Worm (Caenorhabditis elegans) whole organism, L4 larva: ENCODE data around the gene pak-1.

Source experiments
- D1046.2 ChIP-seq: fragments of 200-800 bp; sonication (Bioruptor generic); IDR thresholded peaks from 2 replicates; pipeline ENCODE4 v1.3.6; 2022; ENCODE audit warnings: missing genetic modification characterization, missing compliant biosample characterization
- F37D6.2 ChIP-seq: sonication (generic microtip); optimal IDR thresholded peaks from 2 replicates; lab custom pipeline; 2016; ENCODE audit warnings: mild to moderate bottlenecking, missing genetic modification characterization, missing compliant biosample characterization
- T26A8.4 ChIP-seq: fragments of 200-800 bp; sonication (Bioruptor generic); IDR thresholded peaks from 2 replicates; pipeline ENCODE4 v1.3.6; 2022; ENCODE audit warnings: missing genetic modification characterization, missing compliant biosample characterization
- Y105C5A.15 ChIP-seq: fragments of 200-800 bp; sonication (Bioruptor generic); IDR thresholded peaks from 2 replicates; pipeline ENCODE4 v1.3.6; 2022; ENCODE audit warnings: missing genetic modification characterization, missing compliant biosample characterization
- Y48G9A.11 ChIP-seq: fragments of 200-800 bp; sonication (Bioruptor generic); IDR thresholded peaks from 2 replicates; pipeline ENCODE4 v1.3.6; 2022; ENCODE audit warnings: missing genetic modification reagents, missing genetic modification characterization, missing compliant biosample characterization
- Y5F2A.4 ChIP-seq: fragments of 200-800 bp; sonication (Bioruptor generic); optimal IDR thresholded peaks from 2 replicates; lab custom pipeline; 2018; ENCODE audit warnings: mild to moderate bottlenecking, missing genetic modification characterization, missing compliant biosample characterization
- Y75B8A.6 ChIP-seq: fragments of 200-800 bp; sonication (Bioruptor generic); IDR thresholded peaks from 2 replicates; pipeline ENCODE4 v1.3.6; 2022; ENCODE audit warnings: missing genetic modification reagents, missing genetic modification characterization, missing compliant biosample characterization
- ama-1 ChIP-seq: fragments of 150-350 bp; optimal IDR thresholded peaks from 2 replicates; lab custom pipeline; 2014; ENCODE audit warnings: inconsistent platforms, mixed read lengths
- ces-1 ChIP-seq: fragments of 150-350 bp; sonication (generic microtip); optimal IDR thresholded peaks from 4 replicates; lab custom pipeline; 2014; ENCODE audit warnings: missing biosample characterization, missing genetic modification reagents, missing genetic modification characterization
- cey-2 ChIP-seq: sonication (generic microtip); optimal IDR thresholded peaks from 3 replicates; lab custom pipeline; 2017; ENCODE audit warnings: missing genetic modification characterization, mild to moderate bottlenecking, missing compliant biosample characterization, antibody characterized with exemption, borderline replicate concordance; ENCODE audit not compliant: insufficient read depth
- ctbp-1 ChIP-seq: fragments of 200-800 bp; sonication (Bioruptor generic); IDR thresholded peaks from 2 replicates; pipeline ENCODE4 v1.3.6; 2022; ENCODE audit warnings: missing genetic modification reagents, missing genetic modification characterization, missing compliant biosample characterization
- daf-16 ChIP-seq, 3 experiments: sonication (generic microtip); optimal IDR thresholded peaks; 2 replicates each; lab custom pipeline; 2016 to 2017; ENCODE audit warnings: missing genetic modification characterization in 3 of 3, missing genetic modification reagents in 3 of 3, mild to moderate bottlenecking in 2 of 3, missing compliant biosample characterization in 2 of 3, missing biosample characterization in 1 of 3, moderate library complexity in 1 of 3
- dmd-6 ChIP-seq: fragments of 200-800 bp; sonication (Bioruptor generic); IDR thresholded peaks from 2 replicates; pipeline ENCODE4 v1.3.6; 2022; ENCODE audit warnings: missing genetic modification reagents, missing genetic modification characterization, missing compliant biosample characterization
- dmd-8 ChIP-seq: fragments of 200-800 bp; sonication (Bioruptor generic); IDR thresholded peaks from 2 replicates; pipeline ENCODE4 v1.3.6; 2022; ENCODE audit warnings: missing genetic modification characterization, missing compliant biosample characterization
- dpl-1 ChIP-seq: fragments of 150-350 bp; optimal IDR thresholded peaks from 2 replicates; lab custom pipeline; 2014; ENCODE audit warnings: missing biosample characterization, missing genetic modification reagents, missing genetic modification characterization
- duxl-1 ChIP-seq: sonication (generic microtip); optimal IDR thresholded peaks from 2 replicates; lab custom pipeline; 2016; ENCODE audit warnings: mild to moderate bottlenecking, missing genetic modification characterization, moderate library complexity, missing compliant biosample characterization; ENCODE audit not compliant: poor library complexity
- egl-27 ChIP-seq: sonication (generic microtip); optimal IDR thresholded peaks from 3 replicates; lab custom pipeline; 2017; ENCODE audit warnings: missing biosample characterization, missing genetic modification reagents, missing genetic modification characterization
- egl-43 ChIP-seq: fragments of 200-800 bp; sonication (Bioruptor generic); IDR thresholded peaks from 2 replicates; pipeline ENCODE4 v1.3.6; 2022; ENCODE audit warnings: missing genetic modification reagents, missing genetic modification characterization, missing compliant biosample characterization
- fos-1 ChIP-seq: fragments of 150-350 bp; optimal IDR thresholded peaks from 2 replicates; lab custom pipeline; 2014; ENCODE audit warnings: missing biosample characterization, missing genetic modification characterization
- hif-1 ChIP-seq, 2 experiments: sonication (generic microtip); optimal IDR thresholded peaks; 2 replicates each; lab custom pipeline; 2016 to 2017; ENCODE audit warnings: missing compliant biosample characterization in 2 of 2, missing genetic modification characterization in 2 of 2, missing genetic modification reagents in 2 of 2, missing genotype in 2 of 2, mild to moderate bottlenecking in 1 of 2
- hlh-30 ChIP-seq: sonication (generic microtip); optimal IDR thresholded peaks from 2 replicates; lab custom pipeline; 2017; ENCODE audit warnings: antibody characterized with exemption, mild to moderate bottlenecking, missing genetic modification characterization, missing compliant biosample characterization; ENCODE audit not compliant: insufficient read depth
- hmg-1.1 ChIP-seq: fragments of 200-800 bp; sonication (Bioruptor generic); IDR thresholded peaks from 2 replicates; pipeline ENCODE4 v1.3.6; 2022; ENCODE audit warnings: missing genetic modification reagents, missing genetic modification characterization, missing compliant biosample characterization
- lim-7 ChIP-seq: fragments of 200-800 bp; sonication (Bioruptor generic); IDR thresholded peaks from 2 replicates; pipeline ENCODE4 v1.3.6; 2022; ENCODE audit warnings: missing genetic modification characterization, missing compliant biosample characterization
- lin-1 ChIP-seq: fragments of 200-800 bp; sonication (Bioruptor generic); IDR thresholded peaks from 2 replicates; pipeline ENCODE4 v1.3.6; 2022; ENCODE audit warnings: missing genetic modification reagents, missing genetic modification characterization, missing compliant biosample characterization
- lin-13 ChIP-seq: fragments of 150-350 bp; optimal IDR thresholded peaks from 2 replicates; lab custom pipeline; 2014; ENCODE audit warnings: missing biosample characterization, missing genetic modification reagents, missing genetic modification characterization
- lin-29 ChIP-seq: fragments of 200-800 bp; sonication (Bioruptor generic); IDR thresholded peaks from 2 replicates; pipeline ENCODE4 v1.3.6; 2022; ENCODE audit warnings: missing genetic modification reagents, missing genetic modification characterization, missing compliant biosample characterization
- lin-39 ChIP-seq: fragments of 150-350 bp; optimal IDR thresholded peaks from 2 replicates; lab custom pipeline; 2014; ENCODE audit warnings: missing biosample characterization, missing genetic modification reagents, missing genetic modification characterization
- lir-3 ChIP-seq: sonication (generic microtip); optimal IDR thresholded peaks from 2 replicates; lab custom pipeline; 2016; ENCODE audit warnings: mild to moderate bottlenecking, missing genetic modification characterization, missing compliant biosample characterization
- lsy-2 ChIP-seq, 2 experiments: fragments of 150-350 bp in 1 of 2; sonication (generic microtip) in 1 of 2; optimal IDR thresholded peaks; 2 replicates each; lab custom pipeline; 2014 to 2017; ENCODE audit warnings: missing biosample characterization in 2 of 2, missing genetic modification characterization in 2 of 2
- madf-5 ChIP-seq, 2 experiments: fragments of 200-800 bp; sonication (Bioruptor generic); IDR thresholded peaks; 2 replicates each; pipeline ENCODE4 v1.3.6; 2022; ENCODE audit warnings: missing compliant biosample characterization in 2 of 2, missing genetic modification characterization in 2 of 2
- mdt-29 ChIP-seq: fragments of 200-800 bp; sonication (Bioruptor generic); IDR thresholded peaks from 2 replicates; pipeline ENCODE4 v1.3.6; 2022; ENCODE audit warnings: missing genetic modification reagents, missing genetic modification characterization, missing compliant biosample characterization
- mxl-3 ChIP-seq: fragments of 200-800 bp; sonication (Bioruptor generic); optimal IDR thresholded peaks from 2 replicates; lab custom pipeline; 2018; ENCODE audit warnings: mild to moderate bottlenecking, missing genetic modification characterization, missing compliant biosample characterization
- nhr-10 ChIP-seq: fragments of 150-350 bp; optimal IDR thresholded peaks from 2 replicates; lab custom pipeline; 2014; ENCODE audit warnings: missing biosample characterization, missing genetic modification characterization
- nhr-42 ChIP-seq: fragments of 200-800 bp; sonication (Bioruptor generic); IDR thresholded peaks from 2 replicates; pipeline ENCODE4 v1.3.6; 2022; ENCODE audit warnings: missing genetic modification characterization, missing compliant biosample characterization
- nhr-76 ChIP-seq: fragments of 150-350 bp; optimal IDR thresholded peaks from 2 replicates; lab custom pipeline; 2014; ENCODE audit warnings: missing biosample characterization, missing genetic modification characterization
- pha-4 ChIP-seq, 2 experiments: fragments of 150-350 bp in 1 of 2; fragments of 200-800 bp in 1 of 2; sonication (Bioruptor generic) in 1 of 2; IDR thresholded peaks in 1 of 2; optimal IDR thresholded peaks in 1 of 2; 2 replicates each; pipeline versions ENCODE4 v1.3.6 to Lab custom; 2014 to 2022; ENCODE audit warnings: missing genetic modification characterization in 2 of 2, missing genetic modification reagents in 2 of 2, missing biosample characterization in 1 of 2, missing compliant biosample characterization in 1 of 2
- saeg-2 ChIP-seq: fragments of 200-800 bp; sonication (Bioruptor generic); IDR thresholded peaks from 2 replicates; pipeline ENCODE4 v1.3.6; 2022; ENCODE audit warnings: missing genetic modification reagents, missing genetic modification characterization, missing compliant biosample characterization
- set-16 ChIP-seq: fragments of 200-800 bp; sonication (Bioruptor generic); IDR thresholded peaks from 2 replicates; pipeline ENCODE4 v1.3.6; 2022; ENCODE audit warnings: missing genetic modification reagents, missing genetic modification characterization, missing compliant biosample characterization
- skn-1 ChIP-seq: fragments of 150-350 bp; optimal IDR thresholded peaks from 2 replicates; lab custom pipeline; 2014; ENCODE audit warnings: missing biosample characterization, missing genetic modification characterization
- snpc-1.2 ChIP-seq: fragments of 200-800 bp; sonication (Bioruptor generic); IDR thresholded peaks from 2 replicates; pipeline ENCODE4 v1.3.6; 2022; ENCODE audit warnings: missing genetic modification reagents, missing genetic modification characterization, missing compliant biosample characterization
- snpc-4 ChIP-seq: fragments of 150-350 bp; optimal IDR thresholded peaks from 2 replicates; lab custom pipeline; 2014; ENCODE audit warnings: missing biosample characterization, missing genetic modification characterization
- tag-97 ChIP-seq: fragments of 200-800 bp; sonication (Bioruptor generic); IDR thresholded peaks from 2 replicates; pipeline ENCODE4 v1.3.6; 2022; ENCODE audit warnings: missing genetic modification characterization, missing compliant biosample characterization
- tra-1 ChIP-seq: fragments of 200-800 bp; sonication (Bioruptor generic); IDR thresholded peaks from 2 replicates; pipeline ENCODE4 v1.3.6; 2022; ENCODE audit warnings: missing genetic modification reagents, missing genetic modification characterization, missing compliant biosample characterization
- unc-39 ChIP-seq: sonication (generic microtip); optimal IDR thresholded peaks from 2 replicates; lab custom pipeline; 2017; ENCODE audit warnings: missing biosample characterization, missing genetic modification characterization
- unc-62 ChIP-seq, 3 experiments: fragments of 150-350 bp in 1 of 3; sonication (generic microtip); optimal IDR thresholded peaks in 2 of 3; peaks in 1 of 3; 1 replicate in 1 of 3; 2 replicates in 2 of 3; lab custom pipeline; 2014 to 2017; ENCODE audit warnings: missing biosample characterization in 3 of 3, missing genetic modification characterization in 3 of 3, missing genetic modification reagents in 3 of 3, missing genotype in 1 of 3
- vab-7 ChIP-seq: fragments of 200-800 bp; sonication (Bioruptor generic); IDR thresholded peaks from 2 replicates; pipeline ENCODE4 v1.3.6; 2022; ENCODE audit warnings: missing genetic modification reagents, missing genetic modification characterization, missing compliant biosample characterization
- zfp-3 ChIP-seq: fragments of 200-800 bp; sonication (Bioruptor generic); conservative IDR thresholded peaks from 2 replicates; pipeline ENCODE4 v1.3.6; 2022; ENCODE audit warnings: missing genetic modification reagents, missing genetic modification characterization, missing compliant biosample characterization
- zip-2 ChIP-seq: fragments of 150-350 bp; optimal IDR thresholded peaks from 2 replicates; lab custom pipeline; 2014; ENCODE audit warnings: missing biosample characterization, missing genetic modification characterization

pak-1 gene

ce11 chrX:6057580-6058305 is 9.3 kb upstream of the pak-1 start, which contains the start of gene gln-1:
Gene gln-1 (plus strand): TSS chrX:6058255.
- TF ChIP-seq Y48G9A.11 (GFP tag; lab: Robert Waterston, UW) (no peak), egl-43 (GFP tag; lab: Robert Waterston, UW) (no peak), hmg-1.1 (GFP tag; lab: Robert Waterston, UW) (0 out of 2 replicates have a peak, but pooled peaks have one; percentile 33), dmd-8 (GFP tag; lab: Robert Waterston, UW) (no peak), nhr-10 (tag; lab: Kevin White, UChicago) (peak; percentile 66), unc-62 (GFP tag; optimal IDR thresholded peaks at IDR 0.05 in 1 of 2; lab: Kevin White, UChicago) (peak in 1 of 2 experiments; percentile 89), unc-62 (tag; optimal IDR thresholded peaks at IDR 0.05; lab: Kevin White, UChicago) (no peak), cey-2 (tag; lab: Kevin White, UChicago) (no peak), skn-1 (tag; lab: Kevin White, UChicago) (no peak), vab-7 (GFP tag; lab: Robert Waterston, UW) (no peak), lin-39 (tag; lab: Kevin White, UChicago) (no peak), snpc-4 (tag; lab: Kevin White, UChicago) (no peak), dpl-1 (GFP tag; lab: Kevin White, UChicago) (no peak), dmd-6 (GFP tag; lab: Robert Waterston, UW) (peak; percentile 67), ama-1 (lab: Kevin White, UChicago) (no peak), lin-29 (GFP tag; lab: Robert Waterston, UW) (no peak), zip-2 (tag; lab: Kevin White, UChicago) (no peak), fos-1 (tag; lab: Kevin White, UChicago) (no peak), F37D6.2 (tag; lab: Kevin White, UChicago) (no peak), nhr-76 (tag; lab: Kevin White, UChicago) (no peak), hif-1 (tag; optimal IDR thresholded peaks at IDR 0.05; lab: Kevin White, UChicago) (no peak), lin-1 (GFP tag; lab: Robert Waterston, UW) (no peak), Y105C5A.15 (no peak), saeg-2 (GFP tag; lab: Robert Waterston, UW) (no peak), ces-1 (GFP tag; lab: Kevin White, UChicago) (no peak), tra-1 (GFP tag; lab: Robert Waterston, UW) (no peak), lsy-2 (tag; optimal IDR thresholded peaks at IDR 0.05; lab: Kevin White, UChicago) (no peak), madf-5 (GFP tag; IDR thresholded peaks at IDR 0.05; lab: Robert Waterston, UW) (no peak), mxl-3 (GFP tag; lab: Kevin White, UChicago) (peak; percentile 29), ctbp-1 (GFP tag; lab: Robert Waterston, UW) (no peak), egl-27 (no peak), nhr-42 (GFP tag; lab: Robert Waterston, UW) (no peak), zfp-3 (no peak), T26A8.4 (GFP tag; lab: Robert Waterston, UW) (no peak), lim-7 (GFP tag; lab: Robert Waterston, UW) (no peak), Y5F2A.4 (GFP tag; lab: Kevin White, UChicago) (no peak), mdt-29 (GFP tag; lab: Robert Waterston, UW) (no peak), lin-13 (no peak), lir-3 (tag; lab: Kevin White, UChicago) (no peak), set-16 (no peak), snpc-1.2 (GFP tag; lab: Robert Waterston, UW) (no peak), Y75B8A.6 (no peak), duxl-1 (tag; lab: Kevin White, UChicago) (no peak), tag-97 (no peak), hlh-30 (peak; percentile 36), daf-16 (GFP tag; optimal IDR thresholded peaks at IDR 0.05; lab: Kevin White, UChicago) (no peak), daf-16 (tag; optimal IDR thresholded peaks at IDR 0.05; lab: Kevin White, UChicago) (peak; percentile 67), unc-39 (tag; lab: Kevin White, UChicago) (no peak), pha-4 (GFP tag; IDR thresholded peaks at IDR 0.05; lab: Robert Waterston, UW) (no peak), pha-4 (tag; optimal IDR thresholded peaks at IDR 0.05; lab: Kevin White, UChicago) (no peak), D1046.2 (no peak)
